Fruit fly (Drosophila melanogaster): ENCODE measurements around the gene hay.
A peak's percentile ranks its signal among the peaks of the same experiment; 100 is the strongest.

hay gene

DNA sequence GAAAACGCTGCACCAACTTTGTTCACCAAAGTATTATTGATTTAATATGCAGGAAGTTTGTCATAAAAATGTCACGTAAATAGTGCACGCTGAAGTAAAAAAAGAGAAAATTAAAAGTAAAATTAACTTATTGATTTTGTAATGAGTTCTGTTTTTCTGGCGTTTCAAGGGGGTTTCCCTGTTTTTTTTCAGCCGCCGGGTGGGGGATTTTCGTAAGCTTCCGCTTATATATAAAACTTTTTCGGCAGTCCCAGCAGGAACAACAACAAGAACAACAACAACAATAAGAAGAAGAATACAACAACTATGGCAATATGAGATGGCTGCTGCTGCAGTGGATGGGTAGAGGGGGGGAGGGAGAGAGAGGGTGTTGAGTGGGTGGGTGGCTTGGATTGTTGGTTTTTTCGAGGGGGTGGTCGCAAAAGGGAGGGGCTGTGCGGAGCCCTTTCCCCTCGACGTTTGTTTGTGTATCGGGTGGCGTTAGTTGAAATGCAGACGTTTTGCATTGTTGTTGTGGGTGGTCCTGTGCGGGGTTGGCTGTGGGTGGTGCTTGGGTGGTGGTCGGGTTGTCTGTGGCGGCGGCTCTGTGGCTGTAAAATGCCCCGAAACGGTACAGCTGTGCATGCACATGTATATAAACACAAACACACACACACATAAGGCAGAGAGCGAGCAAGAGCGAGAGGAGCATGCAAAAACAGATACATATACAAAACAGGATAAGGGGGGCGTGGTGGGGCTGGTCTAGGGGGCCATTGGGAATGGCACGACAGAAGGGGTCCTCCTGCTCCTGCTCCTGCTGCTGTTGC lies 38.9 kb downstream of the hay start (continued):
- TF ChIP-seq Dek (tag; optimal IDR thresholded peaks at IDR 0.05) (no peak), CG15514 (GFP tag; optimal IDR thresholded peaks at IDR 0.05) (no peak), chif (GFP tag; optimal IDR thresholded peaks at IDR 0.05) (no peak), Dref (GFP tag; IDR thresholded peaks at IDR 0.05) (no peak), CG5953 (GFP tag; IDR thresholded peaks at IDR 0.05) (no peak), CG3163 (GFP tag; optimal IDR thresholded peaks at IDR 0.05) (no peak), CG8359 (GFP tag; optimal IDR thresholded peaks at IDR 0.05; ENCODE audit: borderline replicate concordance) (no peak), Scr (GFP tag; IDR thresholded peaks at IDR 0.05; ENCODE audit: partially characterized antibody) (no peak), CG11723 (GFP tag; optimal IDR thresholded peaks at IDR 0.05) (no peak), pros (GFP tag; optimal IDR thresholded peaks at IDR 0.05) (no peak), CG8089 (GFP tag; optimal IDR thresholded peaks at IDR 0.05) (no peak), CG14860 (GFP tag; IDR thresholded peaks at IDR 0.05; ENCODE audit: partially characterized antibody) (no peak), ranshi (GFP tag; IDR thresholded peaks at IDR 0.05) (no peak), wdn (GFP tag; IDR thresholded peaks at IDR 0.05) (no peak), Dbx (GFP tag; IDR thresholded peaks at IDR 0.05) (0 out of 3 replicates have a peak, but pooled peaks have one; percentile 21), h (optimal IDR thresholded peaks at IDR 0.05) (no peak), sqz (GFP tag; optimal IDR thresholded peaks at IDR 0.05) (peak; percentile 6), Xrp1 (GFP tag; IDR thresholded peaks at IDR 0.05) (no peak), ewg (GFP tag; optimal IDR thresholded peaks at IDR 0.05) (no peak), CG2202 (tag; optimal IDR thresholded peaks at IDR 0.05) (no peak), exex (tag; optimal IDR thresholded peaks at IDR 0.05) (no peak), CG4360 (GFP tag; IDR thresholded peaks at IDR 0.05) (peak; percentile 74), Lhr (GFP tag; optimal IDR thresholded peaks at IDR 0.05) (no peak), schlank (tag; optimal IDR thresholded peaks at IDR 0.05) (no peak), CG7839 (tag; optimal IDR thresholded peaks at IDR 0.05) (no peak), CG10462 (GFP tag; optimal IDR thresholded peaks at IDR 0.05) (no peak), bowl (GFP tag; IDR thresholded peaks at IDR 0.05) (0 out of 2 replicates have a peak, but pooled peaks have one; percentile 13), CG8388 (GFP tag; optimal IDR thresholded peaks at IDR 0.05) (no peak), CG4820 (GFP tag; optimal IDR thresholded peaks at IDR 0.05) (no peak), HHEX (GFP tag; optimal IDR thresholded peaks at IDR 0.05) (no peak), gsb-n (tag; optimal IDR thresholded peaks at IDR 0.05) (no peak), Spps (tag; optimal IDR thresholded peaks at IDR 0.05) (no peak), CG4854 (GFP tag; optimal IDR thresholded peaks at IDR 0.05) (no peak), jigr1 (GFP tag; IDR thresholded peaks at IDR 0.05) (no peak), CG4617 (GFP tag; optimal IDR thresholded peaks at IDR 0.05; ENCODE audit: borderline replicate concordance) (no peak), cg (GFP tag; optimal IDR thresholded peaks at IDR 0.05) (peak; percentile 18), H15 (GFP tag; IDR thresholded peaks at IDR 0.05) (no peak), CG11093 (GFP tag; IDR thresholded peaks at IDR 0.05) (no peak), dati (GFP tag; IDR thresholded peaks at IDR 0.05) (no peak), Sry-β (GFP tag; optimal IDR thresholded peaks at IDR 0.05) (no peak), kah (GFP tag; optimal IDR thresholded peaks at IDR 0.05) (no peak)
